Worm (Caenorhabditis elegans) whole organism, young adult: ENCODE measurements around the gene C02F5.13.

Experiments used
- let-607 ChIP-seq, 2 experiments: fragments of 200-800 bp in 1 of 2; sonication (Bioruptor generic) in 1 of 2; sonication (generic microtip) in 1 of 2; optimal IDR thresholded peaks; 2 replicates each; lab custom pipeline; 2016 to 2018; ENCODE audit warnings: mild to moderate bottlenecking in 2 of 2, missing compliant biosample characterization in 2 of 2, missing genetic modification characterization in 2 of 2, moderate library complexity in 2 of 2, missing genotype in 1 of 2
- nfya-1 ChIP-seq: sonication (generic microtip); optimal IDR thresholded peaks from 2 replicates; lab custom pipeline; 2017; ENCODE audit warnings: antibody characterized with exemption, missing compliant biosample characterization, missing genetic modification characterization, borderline replicate concordance; ENCODE audit not compliant: insufficient read depth
- nhr-80 ChIP-seq: sonication (generic microtip); optimal IDR thresholded peaks from 2 replicates; lab custom pipeline; 2016; ENCODE audit warnings: missing genetic modification characterization, missing compliant biosample characterization

ce11 chrIII:8258045-8258444 lies 10.9 kb downstream of the C02F5.13 start, which contains the start of gene ncr-2:
- TF ChIP-seq nfya-1 (tag; lab: Kevin White, UChicago) (no peak), let-607 (tag; optimal IDR thresholded peaks at IDR 0.05; lab: Kevin White, UChicago) (no peak), nhr-80 (tag; lab: Kevin White, UChicago) (no peak)
